Fruit fly (Drosophila melanogaster) whole organism, embryonic: ENCODE measurements around the gene CG14367.
A peak's percentile ranks its signal among the peaks of the same experiment; 100 is the strongest.

Experiments
- Antp ChIP-seq: fragments of 200-800 bp; sonication (Bioruptor generic); optimal IDR thresholded peaks from 3 replicates; lab custom pipeline; 2016; ENCODE audit warnings: missing biosample characterization, missing genetic modification characterization
- B-H1 ChIP-seq: fragments of 200-800 bp; sonication (Bioruptor generic); IDR thresholded peaks from 3 replicates; pipeline ENCODE4 v1.3.6; 2022; ENCODE audit warnings: missing biosample characterization, missing genetic modification characterization
- CG10274 ChIP-seq: fragments of 200-800 bp; sonication (Bioruptor generic); optimal IDR thresholded peaks from 3 replicates; lab custom pipeline; 2017; ENCODE audit warnings: missing biosample characterization, mild to moderate bottlenecking, missing genetic modification characterization
- CG11560 ChIP-seq: fragments of 200-800 bp; sonication (Bioruptor generic); IDR thresholded peaks from 3 replicates; pipeline ENCODE4 v1.3.6; 2022; ENCODE audit warnings: missing biosample characterization, missing genetic modification characterization
- CG11695 ChIP-seq: fragments of 200-800 bp; sonication (Bioruptor generic); IDR thresholded peaks from 3 replicates; pipeline ENCODE4 v1.3.6; 2022; ENCODE audit warnings: missing biosample characterization, missing genetic modification characterization
- CG13775 ChIP-seq: fragments of 200-800 bp; sonication (Bioruptor generic); optimal IDR thresholded peaks from 3 replicates; lab custom pipeline; 2017; ENCODE audit warnings: missing biosample characterization, mild to moderate bottlenecking, missing genetic modification characterization
- CG15514 ChIP-seq: fragments of 200-800 bp; sonication (Bioruptor generic); optimal IDR thresholded peaks from 3 replicates; lab custom pipeline; 2017; ENCODE audit warnings: missing biosample characterization, missing genetic modification characterization, mild to moderate bottlenecking, moderate library complexity, missing genetic modification reagents
- CG16863 ChIP-seq: fragments of 200-800 bp; sonication (Bioruptor generic); optimal IDR thresholded peaks from 3 replicates; lab custom pipeline; 2016; ENCODE audit warnings: missing biosample characterization, missing genetic modification characterization
- CG17359 ChIP-seq: fragments of 200-800 bp; sonication (Bioruptor generic); optimal IDR thresholded peaks from 3 replicates; lab custom pipeline; 2018; ENCODE audit warnings: missing biosample characterization, mild to moderate bottlenecking, missing genetic modification characterization, moderate library complexity
- CG30020 ChIP-seq: fragments of 200-800 bp; optimal IDR thresholded peaks from 2 replicates; lab custom pipeline; 2019; ENCODE audit warnings: missing biosample characterization, mild to moderate bottlenecking, missing genetic modification characterization, moderate library complexity
- CG31224 ChIP-seq: fragments of 200-800 bp; sonication (Bioruptor generic); IDR thresholded peaks from 2 replicates; pipeline ENCODE4 v1.3.6; 2022; ENCODE audit warnings: missing biosample characterization, missing genetic modification characterization
- CG31388 ChIP-seq: fragments of 200-800 bp; sonication (Bioruptor generic); optimal IDR thresholded peaks from 2 replicates; lab custom pipeline; 2016; ENCODE audit warnings: missing biosample characterization, missing genetic modification characterization
- CG32767 ChIP-seq: fragments of 200-800 bp; sonication (Bioruptor generic); IDR thresholded peaks from 2 replicates; pipeline ENCODE4 v1.3.6; 2022; ENCODE audit warnings: missing biosample characterization, missing genetic modification characterization
- CG33213 ChIP-seq: fragments of 200-800 bp; sonication (Bioruptor generic); optimal IDR thresholded peaks from 3 replicates; lab custom pipeline; 2016; ENCODE audit warnings: missing biosample characterization, missing genetic modification characterization
- CG6175 ChIP-seq: fragments of 200-800 bp; sonication (Bioruptor generic); IDR thresholded peaks from 3 replicates; pipeline ENCODE4 v1.3.6; 2022; ENCODE audit warnings: missing biosample characterization, missing genetic modification characterization
- CG7372 ChIP-seq: fragments of 200-800 bp; sonication (Bioruptor generic); IDR thresholded peaks from 2 replicates; pipeline ENCODE4 v1.3.6; 2022; ENCODE audit warnings: missing biosample characterization, missing genetic modification characterization
- CG7963 ChIP-seq: fragments of 200-800 bp; sonication (Bioruptor generic); IDR thresholded peaks from 3 replicates; pipeline ENCODE4 v1.3.6; 2022; ENCODE audit warnings: missing biosample characterization, missing genetic modification characterization; ENCODE audit not compliant: partially characterized antibody
- CG8478 ChIP-seq: fragments of >200 bp; optimal IDR thresholded peaks from 2 replicates; lab custom pipeline; 2018
- CG8924 ChIP-seq: fragments of 200-800 bp; optimal IDR thresholded peaks from 3 replicates; lab custom pipeline; 2019; ENCODE audit warnings: missing biosample characterization, mild to moderate bottlenecking, missing genetic modification characterization, moderate library complexity
- CG9932 ChIP-seq: fragments of 200-800 bp; sonication (Bioruptor generic); IDR thresholded peaks from 2 replicates; pipeline ENCODE4 v1.3.6; 2022; ENCODE audit warnings: missing biosample characterization, missing genetic modification characterization
- CkIIα-i1 ChIP-seq: fragments of 200-800 bp; sonication (Bioruptor generic); IDR thresholded peaks from 2 replicates; pipeline ENCODE4 v1.3.6; 2022; ENCODE audit warnings: missing biosample characterization, missing genetic modification characterization
- Deaf1 ChIP-seq: fragments of 200-800 bp; optimal IDR thresholded peaks from 3 replicates; lab custom pipeline; 2019; ENCODE audit warnings: missing biosample characterization, mild to moderate bottlenecking, missing genetic modification characterization, moderate library complexity
- Meics ChIP-seq: fragments of 200-800 bp; sonication (Bioruptor generic); optimal IDR thresholded peaks from 2 replicates; lab custom pipeline; 2017; ENCODE audit warnings: missing biosample characterization, mild to moderate bottlenecking, missing genetic modification characterization
- Optix ChIP-seq: fragments of 200-800 bp; sonication (Bioruptor generic); IDR thresholded peaks from 3 replicates; pipeline ENCODE4 v1.3.6; 2022; ENCODE audit warnings: missing biosample characterization, missing genetic modification characterization
- PHDP ChIP-seq: fragments of 200-800 bp; sonication (Bioruptor generic); optimal IDR thresholded peaks from 3 replicates; lab custom pipeline; 2018; ENCODE audit warnings: missing biosample characterization, mild to moderate bottlenecking, missing genetic modification characterization, moderate library complexity
- Spps ChIP-seq: fragments of 200-800 bp; sonication (Bioruptor generic); optimal IDR thresholded peaks from 2 replicates; lab custom pipeline; 2018; ENCODE audit warnings: missing biosample characterization, mild to moderate bottlenecking, missing genetic modification characterization
- Sry-δ ChIP-seq: fragments of 200-800 bp; sonication (Bioruptor generic); optimal IDR thresholded peaks from 2 replicates; lab custom pipeline; 2016; ENCODE audit warnings: missing biosample characterization, missing genetic modification characterization
- Ssrp ChIP-seq: fragments of 200-800 bp; sonication (Bioruptor generic); optimal IDR thresholded peaks from 2 replicates; lab custom pipeline; 2018; ENCODE audit warnings: missing biosample characterization, mild to moderate bottlenecking, missing genetic modification characterization, moderate library complexity
- ab ChIP-seq: fragments of 200-800 bp; sonication (Bioruptor generic); optimal IDR thresholded peaks from 2 replicates; lab custom pipeline; 2016; ENCODE audit warnings: missing biosample characterization, missing genetic modification characterization
- corto ChIP-seq: fragments of 200-800 bp; sonication (Bioruptor generic); optimal IDR thresholded peaks from 2 replicates; lab custom pipeline; 2016; ENCODE audit warnings: missing biosample characterization, mild to moderate bottlenecking, missing genetic modification characterization, moderate library complexity
- danr ChIP-seq: fragments of 200-800 bp; sonication (Bioruptor generic); IDR thresholded peaks from 2 replicates; pipeline ENCODE4 v1.3.6; 2022; ENCODE audit warnings: missing biosample characterization, missing genetic modification characterization
- dati ChIP-seq: fragments of 200-800 bp; sonication (Bioruptor generic); IDR thresholded peaks from 2 replicates; pipeline ENCODE4 v1.3.6; 2022; ENCODE audit warnings: missing biosample characterization, missing genetic modification characterization
- dimm ChIP-seq: fragments of 200-800 bp; sonication (Bioruptor generic); IDR thresholded peaks from 2 replicates; pipeline ENCODE4 v1.3.6; 2022; ENCODE audit warnings: missing biosample characterization, missing genetic modification characterization
- en ChIP-seq: fragments of 200-800 bp; sonication (Bioruptor generic); optimal IDR thresholded peaks from 2 replicates; lab custom pipeline; 2016; ENCODE audit warnings: missing biosample characterization, missing genetic modification characterization
- exex ChIP-seq: fragments of 200-800 bp; sonication (Bioruptor generic); optimal IDR thresholded peaks from 4 replicates; lab custom pipeline; 2018; ENCODE audit warnings: missing biosample characterization, mild to moderate bottlenecking, missing genetic modification characterization, moderate library complexity
- fd64A ChIP-seq: fragments of 200-800 bp; sonication (Bioruptor generic); optimal IDR thresholded peaks from 3 replicates; lab custom pipeline; 2018; ENCODE audit warnings: missing biosample characterization, mild to moderate bottlenecking, missing genetic modification characterization
- fru ChIP-seq: fragments of >200 bp; optimal IDR thresholded peaks from 2 replicates; lab custom pipeline; 2017
- hbn ChIP-seq: fragments of 200-800 bp; sonication (Bioruptor generic); IDR thresholded peaks from 2 replicates; pipeline ENCODE4 v1.3.6; 2022; ENCODE audit warnings: missing biosample characterization, missing genetic modification characterization; ENCODE audit not compliant: partially characterized antibody
- her ChIP-seq: fragments of 200-800 bp; sonication (Bioruptor generic); optimal IDR thresholded peaks from 2 replicates; lab custom pipeline; 2016; ENCODE audit warnings: missing biosample characterization, missing genetic modification characterization
- lmd ChIP-seq: fragments of 200-800 bp; sonication (Bioruptor generic); IDR thresholded peaks from 2 replicates; pipeline ENCODE4 v1.3.6; 2022; ENCODE audit warnings: missing biosample characterization, missing genetic modification characterization
- mirr ChIP-seq: fragments of 200-800 bp; sonication (Bioruptor generic); optimal IDR thresholded peaks from 3 replicates; lab custom pipeline; 2018; ENCODE audit warnings: missing biosample characterization, mild to moderate bottlenecking, missing genetic modification characterization
- nau ChIP-seq: fragments of 200-800 bp; sonication (Bioruptor generic); optimal IDR thresholded peaks from 3 replicates; lab custom pipeline; 2017; ENCODE audit warnings: missing biosample characterization, mild to moderate bottlenecking, missing genetic modification characterization, missing genetic modification reagents
- nom ChIP-seq: fragments of 200-800 bp; sonication (Bioruptor generic); optimal IDR thresholded peaks from 2 replicates; lab custom pipeline; 2017; ENCODE audit warnings: missing biosample characterization, missing genetic modification characterization, mild to moderate bottlenecking, moderate library complexity, missing genetic modification reagents
- odd ChIP-seq: fragments of 200-800 bp; sonication (Bioruptor generic); optimal IDR thresholded peaks from 2 replicates; lab custom pipeline; 2017; ENCODE audit warnings: missing biosample characterization, mild to moderate bottlenecking, missing genetic modification characterization
- pros ChIP-seq: fragments of 200-800 bp; sonication (Bioruptor generic); optimal IDR thresholded peaks from 3 replicates; lab custom pipeline; 2019; ENCODE audit warnings: missing biosample characterization, mild to moderate bottlenecking, missing genetic modification characterization, moderate library complexity
- psq ChIP-seq: fragments of 200-800 bp; sonication (Bioruptor generic); optimal IDR thresholded peaks from 2 replicates; lab custom pipeline; 2017; ENCODE audit warnings: missing biosample characterization, missing genetic modification characterization
- run ChIP-seq: fragments of 200-800 bp; sonication (Bioruptor generic); optimal IDR thresholded peaks from 3 replicates; lab custom pipeline; 2018; ENCODE audit warnings: missing biosample characterization, mild to moderate bottlenecking, missing genetic modification characterization
- scrt ChIP-seq: fragments of 200-800 bp; sonication (Bioruptor generic); optimal IDR thresholded peaks from 2 replicates; lab custom pipeline; 2018; ENCODE audit warnings: missing biosample characterization, mild to moderate bottlenecking, missing genetic modification characterization, moderate library complexity
- shn ChIP-seq: fragments of 200-800 bp; sonication (Bioruptor generic); optimal IDR thresholded peaks from 3 replicates; lab custom pipeline; 2016; ENCODE audit warnings: missing biosample characterization, missing genetic modification characterization
- slbo ChIP-seq: fragments of 200-800 bp; sonication (Bioruptor generic); IDR thresholded peaks from 2 replicates; pipeline ENCODE4 v1.3.6; 2022; ENCODE audit warnings: missing biosample characterization, missing genetic modification characterization
- ttk ChIP-seq: fragments of 200-800 bp; sonication (Bioruptor generic); IDR thresholded peaks from 2 replicates; pipeline ENCODE4 v2.1.2; 2022; ENCODE audit warnings: missing biosample characterization, missing genetic modification characterization
- unc-4 ChIP-seq: fragments of 200-800 bp; sonication (Bioruptor generic); IDR thresholded peaks from 2 replicates; pipeline ENCODE4 v1.3.6; 2022; ENCODE audit warnings: missing biosample characterization, missing genetic modification characterization; ENCODE audit not compliant: partially characterized antibody

CG14367 gene

DNA sequence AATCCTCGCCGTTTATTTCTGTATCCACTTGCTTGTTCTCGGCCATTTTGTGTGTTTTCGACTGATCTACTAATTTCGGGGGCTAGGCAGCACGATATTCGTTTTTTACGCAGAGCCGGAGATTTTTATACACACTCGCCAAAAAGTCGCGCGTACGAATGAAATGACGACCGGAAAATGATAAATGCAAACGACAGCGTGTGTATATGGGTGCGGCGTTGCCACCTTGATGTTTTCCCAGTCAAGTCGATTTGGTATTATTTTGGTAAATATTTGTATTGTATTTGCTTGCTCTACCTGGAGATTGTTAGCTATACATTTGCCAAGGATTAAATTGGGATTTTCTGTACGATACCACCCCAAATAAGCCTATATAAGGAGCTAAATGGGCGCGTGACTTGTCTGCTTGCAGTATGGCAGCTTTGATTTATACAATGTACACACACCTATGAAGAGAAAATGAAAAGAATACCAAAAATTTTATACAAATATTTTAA lies 47.9 kb upstream of the CG14367 start, which contains the start of gene sqd (continued):
- TF ChIP-seq CG7372 (GFP tag; lab: Robert Waterston, UW): peak; percentile 51; the same call in 1 of the 2 replicates
- no peak for TF ChIP-seq CG11695 (GFP tag; lab: Robert Waterston, UW)
- no peak for TF ChIP-seq nau
- peak; percentile 35 for TF ChIP-seq her (GFP tag; lab: Kevin White, UChicago)
- TF ChIP-seq unc-4: no peak
- no peak for TF ChIP-seq CG31388 (GFP tag; lab: Kevin White, UChicago)
- TF ChIP-seq scrt (GFP tag; lab: Kevin White, UChicago): peak; percentile 54
- TF ChIP-seq CG8478: no peak
- peak; percentile 42 for TF ChIP-seq CG10274 (GFP tag; lab: Kevin White, UChicago)
- no peak for TF ChIP-seq dati (GFP tag; lab: Robert Waterston, UW)
- TF ChIP-seq nom: peak; percentile 30
- TF ChIP-seq fru (lab: Kevin White, UChicago): no peak
- no peak for TF ChIP-seq B-H1
- TF ChIP-seq ttk: no peak
- no peak for TF ChIP-seq CkIIα-i1 (GFP tag; lab: Robert Waterston, UW)
- no peak; the same call in 1 of the 2 replicates for TF ChIP-seq lmd (GFP tag; lab: Robert Waterston, UW)
- TF ChIP-seq Meics (GFP tag; lab: Kevin White, UChicago): peak; percentile 68
- peak; percentile 93 for TF ChIP-seq CG30020
- TF ChIP-seq run (tag; lab: Kevin White, UChicago): no peak
- TF ChIP-seq Optix: no peak
- TF ChIP-seq CG16863: no peak
- peak; percentile 83 for TF ChIP-seq CG32767
- no peak for TF ChIP-seq Ssrp (tag; lab: Kevin White, UChicago)
- TF ChIP-seq Sry-δ (GFP tag; lab: Kevin White, UChicago): peak; percentile 47
- TF ChIP-seq CG31224 (GFP tag; lab: Robert Waterston, UW): no peak
- peak; percentile 36 for TF ChIP-seq CG8924 (tag; lab: Kevin White, UChicago)
- TF ChIP-seq ab: no peak
- no peak for TF ChIP-seq Spps (tag; lab: Kevin White, UChicago)
- no peak for TF ChIP-seq danr
- no peak for TF ChIP-seq dimm
- no peak for TF ChIP-seq shn
- TF ChIP-seq CG15514 (GFP tag; lab: Kevin White, UChicago): peak; percentile 64
- no peak; the same call in none of the 2 replicates for TF ChIP-seq slbo (GFP tag; lab: Robert Waterston, UW)
- TF ChIP-seq PHDP: peak; percentile 53
- TF ChIP-seq exex: peak; percentile 21
- no peak for TF ChIP-seq CG9932 (GFP tag; lab: Robert Waterston, UW)
- TF ChIP-seq hbn (GFP tag; lab: Robert Waterston, UW): no peak
- peak; percentile 12 for TF ChIP-seq en (GFP tag; lab: Kevin White, UChicago)
- TF ChIP-seq CG13775: peak; percentile 50
- peak; percentile 11 for TF ChIP-seq fd64A (GFP tag; lab: Kevin White, UChicago)
- no peak for TF ChIP-seq CG6175
- TF ChIP-seq Antp (GFP tag; lab: Kevin White, UChicago): peak; percentile 1
- TF ChIP-seq mirr (GFP tag; lab: Kevin White, UChicago): no peak
- peak; percentile 53 for TF ChIP-seq CG17359
- TF ChIP-seq pros: no peak
- TF ChIP-seq CG33213 (GFP tag; lab: Kevin White, UChicago): peak; percentile 60
- peak; percentile 63 for TF ChIP-seq odd (GFP tag; lab: Kevin White, UChicago)
- no peak for TF ChIP-seq CG11560 (tag; lab: Robert Waterston, UW)
- no peak for TF ChIP-seq CG7963 (GFP tag; lab: Robert Waterston, UW)
- peak; percentile 17 for TF ChIP-seq Deaf1 (tag; lab: Kevin White, UChicago)
- TF ChIP-seq corto (GFP tag; lab: Kevin White, UChicago): no peak
- no peak for TF ChIP-seq psq
